Worm (Caenorhabditis elegans): ENCODE data around the gene oac-32.

The oac-32 gene

DNA sequence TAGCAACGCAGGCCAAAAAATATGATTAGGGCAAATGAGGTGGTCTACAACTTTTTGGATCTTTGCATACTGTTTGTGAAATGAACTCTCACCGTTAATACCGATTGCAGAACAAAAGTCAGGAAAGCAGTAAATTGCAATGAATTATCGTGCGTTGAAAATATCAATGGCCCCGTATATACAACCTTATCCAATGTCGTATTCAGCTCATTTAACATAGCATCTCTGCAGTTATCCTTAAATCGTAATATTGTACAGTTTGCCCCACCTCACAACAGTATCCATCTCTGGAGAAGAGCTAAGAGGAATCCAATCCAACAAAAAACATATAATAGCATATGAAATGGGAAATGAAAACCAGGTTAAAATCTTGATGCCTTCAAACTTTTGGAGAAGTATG, 13.1 kb downstream of the oac-32 start:
- TF ChIP-seq che-1 (tag; optimal IDR thresholded peaks at IDR 0.05), result no peak
- TF ChIP-seq hlh-8 (tag; optimal IDR thresholded peaks at IDR 0.05), result no peak
- TF ChIP-seq C38D4.7 (GFP tag; optimal IDR thresholded peaks at IDR 0.05), result no peak
- TF ChIP-seq ztf-16 (tag; optimal IDR thresholded peaks at IDR 0.05), result no peak
- TF ChIP-seq sox-2 (GFP tag; IDR thresholded peaks at IDR 0.05), result no peak
- no peak for TF ChIP-seq fkh-10 (GFP tag; optimal IDR thresholded peaks at IDR 0.05)
- TF ChIP-seq madf-2 (tag; optimal IDR thresholded peaks at IDR 0.05), result no peak
- no peak for TF ChIP-seq sdc-2 (tag; optimal IDR thresholded peaks at IDR 0.05)
- TF ChIP-seq ceh-45 (GFP tag; IDR thresholded peaks at IDR 0.05), result no peak
- no peak for TF ChIP-seq hlh-13 (GFP tag; optimal IDR thresholded peaks at IDR 0.05)

DNA sequence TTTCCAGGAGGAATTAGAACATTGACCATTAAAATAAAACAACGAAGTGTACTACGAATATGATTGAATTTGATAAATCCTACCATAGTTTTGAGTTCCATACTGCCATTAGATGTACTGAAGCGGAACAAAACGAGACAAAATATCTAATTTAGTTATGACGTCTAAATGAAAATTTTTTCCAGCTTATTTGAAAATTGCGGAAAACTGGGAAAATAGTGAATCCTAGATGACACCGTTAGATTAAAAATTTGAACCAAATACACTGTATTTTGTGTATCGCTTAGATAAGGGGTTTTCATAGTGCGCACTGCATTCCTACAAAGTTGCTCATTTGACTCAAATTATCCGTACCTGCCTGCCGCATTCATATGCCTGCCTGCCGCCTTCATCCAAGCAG, 14.4 kb downstream of the oac-32 start, which contains the start of gene K02H11.4:
Gene K02H11.4, minus strand, starts transcription at position 101 of the 400 bp plus-strand sequence.
- TF ChIP-seq ceh-6 (GFP tag; optimal IDR thresholded peaks at IDR 0.05) (no peak), ceh-19 (GFP tag; optimal IDR thresholded peaks at IDR 0.05) (no peak), C38D4.7 (GFP tag; optimal IDR thresholded peaks at IDR 0.05) (no peak), ets-4 (tag; optimal IDR thresholded peaks at IDR 0.05) (no peak), unc-42 (tag; optimal IDR thresholded peaks at IDR 0.05) (no peak), F13H6.1 (tag; optimal IDR thresholded peaks at IDR 0.05) (no peak), sox-4 (tag; optimal IDR thresholded peaks at IDR 0.05) (no peak), pat-9 (tag; optimal IDR thresholded peaks at IDR 0.05) (no peak), ahr-1 (tag; optimal IDR thresholded peaks at IDR 0.05) (no peak), sox-2 (GFP tag; IDR thresholded peaks at IDR 0.05) (no peak), npax-4 (tag; optimal IDR thresholded peaks at IDR 0.05) (no peak), ceh-18 (tag; optimal IDR thresholded peaks at IDR 0.05) (no peak), ceh-45 (GFP tag; IDR thresholded peaks at IDR 0.05) (no peak)

DNA sequence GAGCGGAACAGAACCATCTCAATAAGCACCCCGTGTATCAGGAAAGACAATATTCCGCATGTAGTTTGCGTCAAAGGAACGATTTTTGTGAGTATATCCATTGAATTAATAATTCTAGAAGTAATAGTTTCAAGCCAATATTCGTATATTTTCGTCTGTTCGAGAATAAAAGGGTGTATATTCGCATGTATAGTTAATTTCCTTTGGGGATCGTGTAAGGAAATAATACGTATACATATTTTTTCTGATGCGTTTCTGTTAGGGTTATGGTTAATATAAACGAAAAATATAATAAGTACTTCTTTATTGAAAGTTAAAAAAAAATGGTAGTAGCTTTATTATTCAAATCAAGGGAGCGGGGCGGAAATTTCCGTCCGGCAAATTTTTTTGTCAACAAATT, 17.6 kb downstream of the oac-32 start, which contains the start of gene str-236:
Gene str-236, minus strand, starts transcription at position 101 of the 400 bp plus-strand sequence.
- TF ChIP-seq hlh-6 (tag; optimal IDR thresholded peaks at IDR 0.05) (no peak), nhr-232 (tag; optimal IDR thresholded peaks at IDR 0.05) (no peak), ahr-1 (tag; optimal IDR thresholded peaks at IDR 0.05) (no peak), rnt-1 (tag; optimal IDR thresholded peaks at IDR 0.05) (no peak)

DNA sequence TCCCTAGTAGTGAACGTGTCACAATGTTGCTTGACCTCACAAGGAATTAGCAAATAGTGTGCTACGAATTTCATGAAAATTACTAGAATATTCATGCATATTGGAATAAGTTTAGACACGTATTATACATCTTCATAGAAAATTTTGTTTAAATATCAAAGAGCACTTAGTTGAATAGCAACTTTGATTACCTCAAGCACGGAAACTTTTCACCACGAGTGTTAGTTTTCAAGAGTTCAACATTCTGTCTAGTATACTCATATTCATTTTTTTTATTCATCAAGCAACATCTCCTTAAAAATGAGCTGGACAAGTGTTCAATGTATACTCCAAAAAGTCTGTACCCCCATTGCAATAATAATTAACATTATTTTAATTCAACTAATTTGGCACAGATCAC, 23.1 kb downstream of the oac-32 start, which contains the start of gene str-243:
Gene str-243, plus strand, starts transcription at position 301 of the 400 bp plus-strand sequence.
- TF ChIP-seq nhr-11 (tag; optimal IDR thresholded peaks at IDR 0.05), result no peak
- no peak for TF ChIP-seq ttx-3 (tag; optimal IDR thresholded peaks at IDR 0.05)
- no peak for TF ChIP-seq dve-1 (tag; optimal IDR thresholded peaks at IDR 0.05)

DNA sequence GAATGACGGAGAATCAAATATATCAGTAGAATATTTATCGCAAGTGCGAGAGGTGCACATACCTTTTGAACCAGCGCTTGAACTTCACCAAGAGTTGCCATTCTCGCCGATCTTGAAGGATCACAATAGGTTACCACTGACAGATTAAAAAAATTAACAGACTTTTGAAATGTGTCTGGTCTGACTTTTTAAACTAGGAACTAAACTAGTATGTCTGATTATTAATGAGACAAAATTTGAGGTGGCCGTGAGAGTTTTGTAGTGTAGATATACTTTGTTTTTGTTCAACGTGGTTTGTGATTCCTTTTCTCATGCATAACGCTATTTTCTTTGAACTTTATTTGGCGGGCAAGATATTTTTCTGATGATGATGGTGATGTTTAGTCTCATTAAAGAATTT, 23.7 kb downstream of the oac-32 start, which contains the start of gene str-240:
Gene str-240, minus strand, starts transcription at position 101 of the 400 bp plus-strand sequence.
- no peak for TF ChIP-seq fax-1 (tag; optimal IDR thresholded peaks at IDR 0.05)
- no peak for TF ChIP-seq rnt-1 (tag; optimal IDR thresholded peaks at IDR 0.05)
- TF ChIP-seq syd-9 (tag; optimal IDR thresholded peaks at IDR 0.05), result no peak
- no peak for TF ChIP-seq C08G9.2 (tag; optimal IDR thresholded peaks at IDR 0.05)
- no peak for TF ChIP-seq F13H6.1 (tag; optimal IDR thresholded peaks at IDR 0.05)
- no peak for TF ChIP-seq ceh-30 (tag; optimal IDR thresholded peaks at IDR 0.05)
- no peak for TF ChIP-seq hlh-15 (tag; optimal IDR thresholded peaks at IDR 0.05)
- no peak for TF ChIP-seq ceh-48 (tag; optimal IDR thresholded peaks at IDR 0.05)
- no peak for TF ChIP-seq K02D7.2 (tag; optimal IDR thresholded peaks at IDR 0.05)
- no peak for TF ChIP-seq hlh-6 (tag; optimal IDR thresholded peaks at IDR 0.05)
- TF ChIP-seq madf-2 (tag; optimal IDR thresholded peaks at IDR 0.05), result no peak

DNA sequence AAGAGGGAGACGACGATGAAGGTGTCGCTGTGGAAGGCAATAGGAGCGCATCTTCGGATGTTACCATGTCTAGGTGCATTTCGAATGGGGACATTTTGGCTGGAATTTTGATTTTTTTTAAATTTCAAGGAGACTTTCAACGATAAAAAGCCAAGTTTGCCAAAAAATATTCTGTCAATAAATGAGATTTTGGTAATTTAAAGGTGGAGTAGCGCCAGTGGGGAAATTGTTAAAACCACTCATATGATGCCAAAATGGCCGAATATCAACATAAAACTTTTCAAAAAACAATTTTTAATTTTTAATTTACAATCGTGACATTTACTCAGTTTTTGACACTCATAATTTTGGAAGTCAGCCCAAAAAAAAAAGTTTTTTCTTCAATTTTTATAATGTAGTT, 34.0 kb downstream of the oac-32 start, which contains the start of gene nhr-260:
Gene nhr-260, minus strand, starts transcription at position 101 of the 400 bp plus-strand sequence.
- no peak for TF ChIP-seq ceh-45 (GFP tag; IDR thresholded peaks at IDR 0.05)
- no peak for TF ChIP-seq pqm-1 (tag; optimal IDR thresholded peaks at IDR 0.05)
- TF ChIP-seq ceh-34 (tag; optimal IDR thresholded peaks at IDR 0.05), result no peak
- no peak for TF ChIP-seq ceh-6 (GFP tag; optimal IDR thresholded peaks at IDR 0.05)
- TF ChIP-seq syd-9 (tag; optimal IDR thresholded peaks at IDR 0.05), result no peak
- TF ChIP-seq ceh-48 (tag; optimal IDR thresholded peaks at IDR 0.05), result no peak
- TF ChIP-seq unc-42 (tag; optimal IDR thresholded peaks at IDR 0.05), result no peak
- no peak for TF ChIP-seq F13H6.1 (tag; optimal IDR thresholded peaks at IDR 0.05)
- no peak for TF ChIP-seq nhr-11 (tag; optimal IDR thresholded peaks at IDR 0.05)
- TF ChIP-seq hlh-13 (GFP tag; optimal IDR thresholded peaks at IDR 0.05), result no peak
- no peak for TF ChIP-seq fkh-10 (GFP tag; optimal IDR thresholded peaks at IDR 0.05)
- TF ChIP-seq K02D7.2 (tag; optimal IDR thresholded peaks at IDR 0.05), result no peak
- TF ChIP-seq pat-9 (tag; optimal IDR thresholded peaks at IDR 0.05), result no peak
- no peak for TF ChIP-seq hlh-8 (tag; optimal IDR thresholded peaks at IDR 0.05)
- no peak for TF ChIP-seq ceh-9 (tag; optimal IDR thresholded peaks at IDR 0.05)
- no peak for TF ChIP-seq C08G9.2 (tag; optimal IDR thresholded peaks at IDR 0.05)
- TF ChIP-seq Y22D7AL.16 (tag; optimal IDR thresholded peaks at IDR 0.05), result no peak

Data from whole organism, late embryonic.